Worm (Caenorhabditis elegans) whole organism, L3 larva: ENCODE results near the gene skpo-3.

ENCODE experiments used
- aly-2 ChIP-seq: fragments of 150-350 bp; optimal IDR thresholded peaks from 2 replicates; lab custom pipeline; 2014; ENCODE audit warnings: missing biosample characterization, missing genetic modification characterization
- ama-1 ChIP-seq: fragments of 150-350 bp; optimal IDR thresholded peaks from 2 replicates; lab custom pipeline; 2018
- ceh-82 ChIP-seq: fragments of 150-350 bp; optimal IDR thresholded peaks from 2 replicates; lab custom pipeline; 2014; ENCODE audit warnings: missing biosample characterization, missing genetic modification characterization
- elt-1 ChIP-seq: fragments of 150-350 bp; optimal IDR thresholded peaks from 2 replicates; lab custom pipeline; 2014; ENCODE audit warnings: missing biosample characterization, missing genetic modification characterization
- mdl-1 ChIP-seq: fragments of 150-350 bp; optimal IDR thresholded peaks from 2 replicates; lab custom pipeline; 2014; ENCODE audit warnings: missing biosample characterization, missing genetic modification characterization
- nhr-12 ChIP-seq: fragments of 150-350 bp; optimal IDR thresholded peaks from 2 replicates; lab custom pipeline; 2014; ENCODE audit warnings: missing biosample characterization, missing genetic modification characterization
- nhr-23 ChIP-seq: fragments of 150-350 bp; optimal IDR thresholded peaks from 2 replicates; lab custom pipeline; 2014; ENCODE audit warnings: missing biosample characterization, missing genetic modification reagents, missing genetic modification characterization
- nhr-237 ChIP-seq: fragments of 150-350 bp; optimal IDR thresholded peaks from 2 replicates; lab custom pipeline; 2014; ENCODE audit warnings: missing biosample characterization, missing genetic modification characterization
- nhr-25 ChIP-seq: sonication (generic microtip); optimal IDR thresholded peaks from 2 replicates; lab custom pipeline; 2017; ENCODE audit warnings: missing biosample characterization, missing genetic modification characterization
- nhr-77 ChIP-seq: fragments of 150-350 bp; optimal IDR thresholded peaks from 2 replicates; lab custom pipeline; 2014; ENCODE audit warnings: missing biosample characterization, missing genetic modification characterization
- snpc-4 ChIP-seq: fragments of 150-350 bp; optimal IDR thresholded peaks from 2 replicates; lab custom pipeline; 2014; ENCODE audit warnings: missing biosample characterization, missing genetic modification characterization
- tbx-2 ChIP-seq: sonication (generic microtip); optimal IDR thresholded peaks from 2 replicates; lab custom pipeline; 2016; ENCODE audit warnings: mild to moderate bottlenecking, missing genetic modification characterization, missing compliant biosample characterization
- unc-39 ChIP-seq: sonication (generic microtip); optimal IDR thresholded peaks from 4 replicates; lab custom pipeline; 2017; ENCODE audit warnings: missing biosample characterization, missing genetic modification characterization

- no peak for TF ChIP-seq ama-1 (lab: Kevin White, UChicago)
- TF ChIP-seq nhr-237 (tag; lab: Kevin White, UChicago), result no peak
- TF ChIP-seq unc-39 (tag; lab: Kevin White, UChicago), result no peak
- TF ChIP-seq nhr-23 (tag; lab: Kevin White, UChicago), result no peak
- no peak for TF ChIP-seq mdl-1 (tag; lab: Kevin White, UChicago)
- TF ChIP-seq snpc-4, result no peak
- no peak for TF ChIP-seq nhr-25 (tag; lab: Kevin White, UChicago)
- TF ChIP-seq aly-2, result no peak
- TF ChIP-seq nhr-12, result no peak
- TF ChIP-seq tbx-2, result no peak
- no peak for TF ChIP-seq nhr-77 (tag; lab: Kevin White, UChicago)
- no peak for TF ChIP-seq ceh-82 (tag; lab: Kevin White, UChicago)
- TF ChIP-seq elt-1 (tag; lab: Kevin White, UChicago), result no peak
Observed at ce11 chrII:7269783-7270182, 24.1 kb downstream of the skpo-3 start.
